Fruit fly (Drosophila melanogaster) whole organism, embryonic: ENCODE data around the gene sit.
A peak's percentile ranks its signal among the peaks of the same experiment; 100 is the strongest.

Experiments used
- Aef1 ChIP-seq: fragments of 200-800 bp; sonication (Bioruptor generic); IDR thresholded peaks from 3 replicates; pipeline ENCODE4 v1.3.6; 2022; ENCODE audit warnings: missing biosample characterization, missing genetic modification characterization
- Antp ChIP-seq: fragments of 200-800 bp; sonication (Bioruptor generic); optimal IDR thresholded peaks from 3 replicates; lab custom pipeline; 2016; ENCODE audit warnings: missing biosample characterization, missing genetic modification characterization
- B-H2 ChIP-seq: fragments of 200-800 bp; sonication (Bioruptor generic); optimal IDR thresholded peaks from 2 replicates; lab custom pipeline; 2018; ENCODE audit warnings: missing biosample characterization, mild to moderate bottlenecking, missing genetic modification characterization
- CG10959 ChIP-seq: fragments of 200-800 bp; sonication (Bioruptor generic); IDR thresholded peaks from 2 replicates; pipeline ENCODE4 v1.3.6; 2022; ENCODE audit warnings: missing biosample characterization, missing genetic modification characterization
- CG11504 ChIP-seq: fragments of 200-800 bp; sonication (Bioruptor generic); optimal IDR thresholded peaks from 3 replicates; lab custom pipeline; 2019; ENCODE audit warnings: missing biosample characterization, mild to moderate bottlenecking, missing genetic modification characterization, moderate library complexity
- CG11560 ChIP-seq: fragments of 200-800 bp; sonication (Bioruptor generic); IDR thresholded peaks from 3 replicates; pipeline ENCODE4 v1.3.6; 2022; ENCODE audit warnings: missing biosample characterization, missing genetic modification characterization
- CG12769 ChIP-seq: fragments of 200-800 bp; sonication (Bioruptor generic); optimal IDR thresholded peaks from 2 replicates; lab custom pipeline; 2019; ENCODE audit warnings: missing biosample characterization, mild to moderate bottlenecking, missing genetic modification characterization, moderate library complexity
- CG13775 ChIP-seq: fragments of 200-800 bp; sonication (Bioruptor generic); optimal IDR thresholded peaks from 3 replicates; lab custom pipeline; 2017; ENCODE audit warnings: missing biosample characterization, mild to moderate bottlenecking, missing genetic modification characterization
- CG1647 ChIP-seq: fragments of 200-800 bp; sonication (Bioruptor generic); optimal IDR thresholded peaks from 3 replicates; lab custom pipeline; 2016; ENCODE audit warnings: missing biosample characterization, missing genetic modification characterization
- CG16815 ChIP-seq: fragments of 200-800 bp; sonication (Bioruptor generic); optimal IDR thresholded peaks from 3 replicates; lab custom pipeline; 2017; ENCODE audit warnings: missing biosample characterization, mild to moderate bottlenecking, missing genetic modification characterization
- CG17361 ChIP-seq: fragments of 200-800 bp; sonication (Bioruptor generic); IDR thresholded peaks from 3 replicates; pipeline ENCODE4 v1.3.6; 2022; ENCODE audit warnings: missing biosample characterization, missing genetic modification characterization
- CG17385 ChIP-seq: fragments of 200-800 bp; sonication (Bioruptor generic); optimal IDR thresholded peaks from 3 replicates; lab custom pipeline; 2018; ENCODE audit warnings: missing biosample characterization, mild to moderate bottlenecking, missing genetic modification characterization
- CG32532 ChIP-seq: fragments of 200-800 bp; sonication (Bioruptor generic); IDR thresholded peaks from 2 replicates; pipeline ENCODE4 v1.3.6; 2022; ENCODE audit warnings: missing biosample characterization, missing genetic modification characterization
- CG32772 ChIP-seq: fragments of 200-800 bp; sonication (Bioruptor generic); IDR thresholded peaks from 2 replicates; pipeline ENCODE4 v1.3.6; 2022; ENCODE audit warnings: missing biosample characterization, missing genetic modification characterization
- CG34376 ChIP-seq: fragments of 200-800 bp; sonication (Bioruptor generic); optimal IDR thresholded peaks from 2 replicates; lab custom pipeline; 2018; ENCODE audit warnings: missing biosample characterization, mild to moderate bottlenecking, missing genetic modification characterization
- CG4707 ChIP-seq: fragments of 200-800 bp; sonication (Bioruptor generic); optimal IDR thresholded peaks from 2 replicates; lab custom pipeline; 2018; ENCODE audit warnings: missing biosample characterization, mild to moderate bottlenecking, missing genetic modification characterization, moderate library complexity
- CG6765 ChIP-seq: fragments of 200-800 bp; sonication (Bioruptor generic); optimal IDR thresholded peaks from 3 replicates; lab custom pipeline; 2017; ENCODE audit warnings: missing biosample characterization, mild to moderate bottlenecking, missing genetic modification characterization
- Chrac-16 ChIP-seq: fragments of 200-800 bp; sonication (Bioruptor generic); optimal IDR thresholded peaks from 3 replicates; lab custom pipeline; 2016; ENCODE audit warnings: missing biosample characterization, missing genetic modification characterization
- Dad ChIP-seq: fragments of 200-800 bp; sonication (Bioruptor generic); optimal IDR thresholded peaks from 3 replicates; lab custom pipeline; 2016; ENCODE audit warnings: missing biosample characterization, missing genetic modification characterization
- Fer1 ChIP-seq: fragments of 200-800 bp; sonication (Bioruptor generic); optimal IDR thresholded peaks from 2 replicates; lab custom pipeline; 2017; ENCODE audit warnings: missing biosample characterization, mild to moderate bottlenecking, missing genetic modification characterization
- HLHmδ ChIP-seq: fragments of 200-800 bp; sonication (Bioruptor generic); optimal IDR thresholded peaks from 2 replicates; lab custom pipeline; 2018; ENCODE audit warnings: missing biosample characterization, mild to moderate bottlenecking, missing genetic modification characterization, moderate library complexity
- HmgZ ChIP-seq: fragments of 200-800 bp; sonication (Bioruptor generic); optimal IDR thresholded peaks from 2 replicates; lab custom pipeline; 2018; ENCODE audit warnings: missing biosample characterization, mild to moderate bottlenecking, missing genetic modification characterization
- Hr78 ChIP-seq, 2 experiments: fragments of 200-800 bp in 1 of 2; fragments of >200 bp in 1 of 2; sonication (Bioruptor generic) in 1 of 2; optimal IDR thresholded peaks; 2 replicates each; lab custom pipeline; 2017 to 2019; ENCODE audit warnings: missing biosample characterization in 2 of 2, missing genetic modification characterization in 2 of 2, mild to moderate bottlenecking in 1 of 2, moderate library complexity in 1 of 2
- Lhr ChIP-seq: fragments of 200-800 bp; sonication (Bioruptor generic); optimal IDR thresholded peaks from 3 replicates; lab custom pipeline; 2017; ENCODE audit warnings: mild to moderate bottlenecking, missing biosample characterization, missing genetic modification reagents, missing genetic modification characterization
- Lim3 ChIP-seq: fragments of 200-800 bp; sonication (Bioruptor generic); IDR thresholded peaks from 2 replicates; pipeline ENCODE4 v1.3.6; 2022; ENCODE audit warnings: missing biosample characterization, missing genetic modification characterization
- Med ChIP-seq: fragments of 200-800 bp; sonication (Bioruptor generic); peaks from one replicate; lab custom pipeline; 2016; ENCODE audit warnings: missing biosample characterization, missing genetic modification characterization, mild to moderate bottlenecking, inconsistent platforms, moderate library complexity
- Vsx1 ChIP-seq: fragments of 200-800 bp; sonication (Bioruptor generic); optimal IDR thresholded peaks from 2 replicates; lab custom pipeline; 2017; ENCODE audit warnings: missing biosample characterization, mild to moderate bottlenecking, missing genetic modification characterization, missing genetic modification reagents
- amos ChIP-seq: fragments of 200-800 bp; sonication (Bioruptor generic); IDR thresholded peaks from 2 replicates; pipeline ENCODE4 v1.3.6; 2022; ENCODE audit warnings: missing biosample characterization, missing genetic modification characterization; ENCODE audit not compliant: partially characterized antibody
- chinmo ChIP-seq: fragments of 200-800 bp; sonication (Bioruptor generic); IDR thresholded peaks from 4 replicates; pipeline ENCODE4 v1.3.6; 2022; ENCODE audit warnings: missing biosample characterization, missing genetic modification characterization; ENCODE audit not compliant: partially characterized antibody
- dmrt11E ChIP-seq: fragments of 200-800 bp; sonication (Bioruptor generic); optimal IDR thresholded peaks from 3 replicates; lab custom pipeline; 2018; ENCODE audit warnings: missing biosample characterization, mild to moderate bottlenecking, missing genetic modification characterization, moderate library complexity
- dmrt99B ChIP-seq: fragments of 200-800 bp; sonication (Bioruptor generic); optimal IDR thresholded peaks from 2 replicates; lab custom pipeline; 2018; ENCODE audit warnings: missing biosample characterization, mild to moderate bottlenecking, missing genetic modification characterization, moderate library complexity
- eyg ChIP-seq: fragments of 200-800 bp; sonication (Bioruptor generic); optimal IDR thresholded peaks from 3 replicates; lab custom pipeline; 2016; ENCODE audit warnings: missing biosample characterization, missing genetic modification characterization
- fd64A ChIP-seq: fragments of 200-800 bp; sonication (Bioruptor generic); optimal IDR thresholded peaks from 3 replicates; lab custom pipeline; 2018; ENCODE audit warnings: missing biosample characterization, mild to moderate bottlenecking, missing genetic modification characterization
- hkb ChIP-seq, 2 experiments: fragments of 200-800 bp in 1 of 2; fragments of >200 bp in 1 of 2; sonication (Bioruptor generic) in 1 of 2; IDR thresholded peaks in 1 of 2; optimal IDR thresholded peaks in 1 of 2; 2 replicates each; pipeline versions ENCODE4 v1.3.6 to Lab custom; 2017 to 2022; ENCODE audit warnings: missing biosample characterization in 1 of 2, missing genetic modification characterization in 1 of 2
- maf-S ChIP-seq: fragments of 200-800 bp; sonication (Bioruptor generic); optimal IDR thresholded peaks from 2 replicates; lab custom pipeline; 2016; ENCODE audit warnings: missing biosample characterization, missing genetic modification characterization
- mld ChIP-seq: fragments of 200-800 bp; sonication (Bioruptor generic); IDR thresholded peaks from 3 replicates; pipeline ENCODE4 v1.3.6; 2022; ENCODE audit warnings: missing biosample characterization, missing genetic modification characterization; ENCODE audit not compliant: partially characterized antibody
- onecut ChIP-seq: fragments of 200-800 bp; sonication (Bioruptor generic); IDR thresholded peaks from 2 replicates; pipeline ENCODE4 v1.3.6; 2022; ENCODE audit warnings: missing biosample characterization, missing genetic modification characterization
- pho ChIP-seq: fragments of 200-800 bp; sonication (Bioruptor generic); optimal IDR thresholded peaks from 2 replicates; lab custom pipeline; 2016; ENCODE audit warnings: missing biosample characterization, missing genetic modification characterization
- ranshi ChIP-seq: fragments of 200-800 bp; sonication (Bioruptor generic); IDR thresholded peaks from 2 replicates; pipeline ENCODE4 v1.3.6; 2022; ENCODE audit warnings: missing biosample characterization, missing genetic modification characterization
- seq ChIP-seq: fragments of 200-800 bp; sonication (Bioruptor generic); IDR thresholded peaks from 2 replicates; pipeline ENCODE4 v1.3.6; 2022; ENCODE audit warnings: missing biosample characterization, missing genetic modification characterization
- sisA ChIP-seq: fragments of 200-800 bp; sonication (Bioruptor generic); IDR thresholded peaks from 2 replicates; pipeline ENCODE4 v1.3.6; 2022; ENCODE audit warnings: missing biosample characterization, missing genetic modification characterization
- sug ChIP-seq: fragments of 200-800 bp; optimal IDR thresholded peaks from 2 replicates; lab custom pipeline; 2019; ENCODE audit warnings: missing biosample characterization, mild to moderate bottlenecking, missing genetic modification characterization, moderate library complexity
- vnd ChIP-seq: fragments of 200-800 bp; sonication (Bioruptor generic); IDR thresholded peaks from 3 replicates; pipeline ENCODE4 v1.3.6; 2022; ENCODE audit warnings: missing biosample characterization, missing genetic modification characterization; ENCODE audit not compliant: partially characterized antibody
- zf30C ChIP-seq: fragments of 200-800 bp; sonication (Bioruptor generic); optimal IDR thresholded peaks from 3 replicates; lab custom pipeline; 2018; ENCODE audit warnings: missing biosample characterization, mild to moderate bottlenecking, missing genetic modification characterization

The sit gene

DNA sequence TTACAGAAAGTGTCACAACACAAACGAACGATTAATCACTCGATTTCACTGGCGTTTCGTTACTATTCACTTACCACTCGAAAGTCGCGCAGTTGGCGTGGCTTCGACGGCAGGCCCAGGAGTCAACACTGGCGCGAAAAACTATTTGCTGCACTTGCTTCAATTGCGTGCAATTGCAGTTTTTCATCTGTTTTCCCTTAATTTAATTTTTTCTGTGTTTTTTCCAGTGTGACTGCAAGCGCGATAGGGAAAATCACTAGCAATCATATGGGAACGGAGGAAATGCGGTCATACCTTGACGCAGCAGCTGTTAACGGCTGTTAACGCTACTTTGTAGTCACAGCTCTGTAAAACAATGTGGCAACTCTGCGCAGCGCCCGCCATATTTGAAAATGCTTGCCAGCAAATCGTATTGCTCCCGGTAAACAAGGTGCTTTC is 14.8 kb downstream of the sit start, which contains the start of gene AdipoR (continued):
- TF ChIP-seq zf30C (GFP tag; lab: Kevin White, UChicago) (peak; percentile 95), CG13775 (GFP tag; lab: Kevin White, UChicago) (peak; percentile 14), dmrt11E (peak; percentile 8), hkb (optimal IDR thresholded peaks at IDR 0.05; lab: Kevin White, UChicago) (no peak), hkb (GFP tag; IDR thresholded peaks at IDR 0.05; lab: Robert Waterston, UW) (peak; percentile 28; the same call in 1 of the 2 replicates), CG6765 (GFP tag; lab: Kevin White, UChicago) (peak; percentile 42), HmgZ (tag; lab: Kevin White, UChicago) (peak; percentile 56), HLHmδ (GFP tag; lab: Kevin White, UChicago) (no peak)

DNA sequence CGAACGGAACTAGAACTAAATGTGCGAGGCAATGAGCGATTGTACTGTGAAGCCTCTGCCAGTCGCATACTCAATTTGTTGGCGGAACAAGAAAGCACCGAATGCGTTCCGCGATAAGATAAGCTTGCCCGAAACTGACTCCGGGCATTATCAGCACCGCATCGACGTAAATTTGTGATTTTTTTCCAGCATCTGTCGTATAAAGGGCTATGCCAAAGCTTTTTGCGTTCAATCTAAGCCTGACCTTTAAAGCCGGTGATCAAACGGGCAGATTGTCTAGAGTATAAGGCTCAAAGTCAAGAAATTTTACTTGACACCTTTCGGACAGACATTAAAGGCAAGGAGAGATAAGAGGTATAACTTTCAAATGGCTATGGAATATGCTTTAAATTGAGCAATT is 16.4 kb downstream of the sit start:
- TF ChIP-seq seq (GFP tag; lab: Robert Waterston, UW): no peak
- peak; percentile 40 for TF ChIP-seq CG34376 (GFP tag; lab: Kevin White, UChicago)
- TF ChIP-seq eyg: no peak
- TF ChIP-seq chinmo (GFP tag; lab: Robert Waterston, UW): 0 out of 4 replicates have a peak, but pooled peaks have one; percentile 44
- TF ChIP-seq Chrac-16: no peak
- TF ChIP-seq ranshi (GFP tag; lab: Robert Waterston, UW): no peak
- TF ChIP-seq CG1647 (GFP tag; lab: Kevin White, UChicago): no peak
- TF ChIP-seq sug (tag; lab: Kevin White, UChicago): peak; percentile 46

- TF ChIP-seq CG16815 (GFP tag; lab: Kevin White, UChicago) (no peak), pho (GFP tag; lab: Kevin White, UChicago) (no peak), onecut (GFP tag; lab: Robert Waterston, UW) (no peak; the same call in 1 of the 2 replicates), CG32772 (GFP tag; lab: Robert Waterston, UW) (0 out of 2 replicates have a peak, but pooled peaks have one; percentile 22), B-H2 (GFP tag; lab: Kevin White, UChicago) (no peak), mld (no peak), Dad (GFP tag; lab: Kevin White, UChicago) (no peak), CG10959 (GFP tag; lab: Robert Waterston, UW) (no peak), Fer1 (peak; percentile 5), ranshi (GFP tag; lab: Robert Waterston, UW) (peak; percentile 29; the same call in 1 of the 2 replicates), fd64A (GFP tag; lab: Kevin White, UChicago) (no peak), vnd (no peak), Aef1 (0 out of 3 replicates have a peak, but pooled peaks have one; percentile 17), CG11504 (peak; percentile 53), sisA (GFP tag; lab: Robert Waterston, UW) (0 out of 2 replicates have a peak, but pooled peaks have one; percentile 37), Lhr (GFP tag; lab: Kevin White, UChicago) (no peak), Vsx1 (no peak), CG11560 (no peak), CG12769 (no peak), dmrt99B (peak; percentile 34), amos (no peak), Med (no peak), CG17385 (GFP tag; lab: Kevin White, UChicago) (no peak), CG17361 (GFP tag; lab: Robert Waterston, UW) (0 out of 3 replicates have a peak, but pooled peaks have one; percentile 25), Lim3 (GFP tag; lab: Robert Waterston, UW) (no peak), CG4707 (GFP tag; lab: Kevin White, UChicago) (no peak), hkb (optimal IDR thresholded peaks at IDR 0.05; lab: Kevin White, UChicago) (no peak), hkb (GFP tag; IDR thresholded peaks at IDR 0.05; lab: Robert Waterston, UW) (peak; percentile 20; the same call in 1 of the 2 replicates), Antp (GFP tag; lab: Kevin White, UChicago) (no peak), Hr78 (GFP tag; optimal IDR thresholded peaks at IDR 0.05; lab: Kevin White, UChicago) (no peak), CG32532 (peak; percentile 24; the same call in 1 of the 2 replicates), maf-S (no peak)
These were observed 19.5 kb downstream of the sit start for dm6 chr3R:22542773-22543411.
